Worm (Caenorhabditis elegans) whole organism, mixed stage, embryonic: ENCODE results near the gene C06A1.6.

Experiments
- blmp-1 ChIP-seq: fragments of 150-350 bp; optimal IDR thresholded peaks from 2 replicates; lab custom pipeline; 2014; ENCODE audit warnings: missing biosample characterization, missing genetic modification characterization
- ceh-83 ChIP-seq: fragments of 200-800 bp; sonication (Bioruptor generic); optimal IDR thresholded peaks from 2 replicates; lab custom pipeline; 2018; ENCODE audit warnings: mild to moderate bottlenecking, missing genetic modification characterization, missing compliant biosample characterization
- elt-3 ChIP-seq: fragments of 150-350 bp; optimal IDR thresholded peaks from 2 replicates; lab custom pipeline; 2014; ENCODE audit warnings: missing biosample characterization, missing genetic modification characterization
- lsy-2 ChIP-seq: fragments of 150-350 bp; optimal IDR thresholded peaks from 2 replicates; lab custom pipeline; 2014; ENCODE audit warnings: missing biosample characterization, missing genetic modification characterization
- nhr-12 ChIP-seq: fragments of 150-350 bp; optimal IDR thresholded peaks from 2 replicates; lab custom pipeline; 2014; ENCODE audit warnings: missing biosample characterization, missing genetic modification characterization
- pha-4 ChIP-seq: fragments of 150-350 bp; optimal IDR thresholded peaks from 2 replicates; lab custom pipeline; 2018; ENCODE audit warnings: missing biosample characterization, missing genetic modification reagents, missing genetic modification characterization
- snpc-4 ChIP-seq: fragments of 150-350 bp; optimal IDR thresholded peaks from 2 replicates; lab custom pipeline; 2014; ENCODE audit warnings: missing biosample characterization, missing genetic modification characterization
- unc-120 ChIP-seq: sonication (generic microtip); optimal IDR thresholded peaks from 2 replicates; lab custom pipeline; 2017; ENCODE audit warnings: missing genetic modification characterization, missing compliant biosample characterization; ENCODE audit not compliant: poor library complexity, severe bottlenecking
- unc-39 ChIP-seq: fragments of 150-350 bp; optimal IDR thresholded peaks from 2 replicates; lab custom pipeline; 2014; ENCODE audit warnings: missing biosample characterization, missing genetic modification characterization
- ztf-11 ChIP-seq: fragments of 150-350 bp; optimal IDR thresholded peaks from 2 replicates; lab custom pipeline; 2014; ENCODE audit warnings: missing biosample characterization, missing genetic modification characterization

- no peak for TF ChIP-seq lsy-2 (tag; lab: Kevin White, UChicago)
- no peak for TF ChIP-seq pha-4 (tag; lab: Kevin White, UChicago)
- TF ChIP-seq unc-39 (tag; lab: Kevin White, UChicago) = no peak
- TF ChIP-seq ztf-11 (tag; lab: Kevin White, UChicago) = no peak
- no peak for TF ChIP-seq snpc-4 (tag; lab: Kevin White, UChicago)
- TF ChIP-seq nhr-12 (tag; lab: Kevin White, UChicago) = no peak
- no peak for TF ChIP-seq unc-120 (tag; lab: Kevin White, UChicago)
- no peak for TF ChIP-seq blmp-1 (tag; lab: Kevin White, UChicago)
- TF ChIP-seq ceh-83 = no peak
- TF ChIP-seq elt-3 (tag; lab: Kevin White, UChicago) = no peak
Measured at ce11 chrII:10533985-10534384, 30.5 kb downstream of the C06A1.6 start.
